Worm (Caenorhabditis elegans): ENCODE data around the gene str-99.

ce11 chrV:16139529-16139928 lies 18.8 kb downstream of the str-99 start, which contains the start of gene clc-11:
- TF ChIP-seq klf-2 (GFP tag; conservative IDR thresholded peaks at IDR 0.05) (no peak), ztf-23 (GFP tag; IDR thresholded peaks at IDR 0.05) (no peak), ref-1 (GFP tag; conservative IDR thresholded peaks at IDR 0.05) (no peak), ztf-29 (GFP tag; IDR thresholded peaks at IDR 0.05) (no peak), flt-1 (GFP tag; IDR thresholded peaks at IDR 0.05) (no peak), cog-1 (tag; optimal IDR thresholded peaks at IDR 0.05) (no peak), T22C8.4 (GFP tag; IDR thresholded peaks at IDR 0.05) (no peak), med-1 (GFP tag; optimal IDR thresholded peaks at IDR 0.05; ENCODE audit: insufficient read depth) (no peak), tab-1 (GFP tag; IDR thresholded peaks at IDR 0.05) (no peak)

Measured in whole organism, midembryonic.